Fruit fly (Drosophila melanogaster) whole organism, prepupa: ENCODE results near the gene timeout.

ENCODE experiments used
- Blimp-1 ChIP-seq: fragments of 200-800 bp; sonication (Bioruptor generic); optimal IDR thresholded peaks from 3 replicates; lab custom pipeline; 2017; ENCODE audit warnings: missing biosample characterization, missing genetic modification characterization, mild to moderate bottlenecking, moderate library complexity, missing genetic modification reagents
- CG10631 ChIP-seq: fragments of 200-800 bp; sonication (Bioruptor generic); optimal IDR thresholded peaks from 2 replicates; lab custom pipeline; 2016; ENCODE audit warnings: missing biosample characterization, missing genetic modification characterization
- CG10669 ChIP-seq: fragments of 200-800 bp; sonication (Bioruptor generic); optimal IDR thresholded peaks from 3 replicates; lab custom pipeline; 2018; ENCODE audit warnings: missing biosample characterization, mild to moderate bottlenecking, missing genetic modification characterization, moderate library complexity
- CG11762 ChIP-seq: fragments of 200-800 bp; sonication (Bioruptor generic); optimal IDR thresholded peaks from 3 replicates; lab custom pipeline; 2016; ENCODE audit warnings: missing biosample characterization, missing genetic modification characterization; ENCODE audit not compliant: insufficient read depth
- CG15336 ChIP-seq: fragments of 200-800 bp; sonication (Bioruptor generic); IDR thresholded peaks from 2 replicates; pipeline ENCODE4 v1.3.6; 2022; ENCODE audit warnings: missing biosample characterization, missing genetic modification characterization
- CG1621 ChIP-seq: fragments of 200-800 bp; sonication (Bioruptor generic); optimal IDR thresholded peaks from 3 replicates; lab custom pipeline; 2018; ENCODE audit warnings: missing biosample characterization, mild to moderate bottlenecking, missing genetic modification characterization
- CG3032 ChIP-seq: fragments of 200-800 bp; optimal IDR thresholded peaks from 2 replicates; lab custom pipeline; 2019; ENCODE audit warnings: missing biosample characterization, mild to moderate bottlenecking, missing genetic modification characterization, moderate library complexity
- CG31627 ChIP-seq: fragments of 200-800 bp; sonication (Bioruptor generic); optimal IDR thresholded peaks from 3 replicates; lab custom pipeline; 2016; ENCODE audit warnings: missing biosample characterization, missing genetic modification characterization
- CG34406 ChIP-seq: fragments of 200-800 bp; sonication (Bioruptor generic); optimal IDR thresholded peaks from 3 replicates; lab custom pipeline; 2016; ENCODE audit warnings: missing biosample characterization, missing genetic modification characterization
- CG3919 ChIP-seq: fragments of 200-800 bp; sonication (Bioruptor generic); optimal IDR thresholded peaks from 3 replicates; lab custom pipeline; 2016; ENCODE audit warnings: missing biosample characterization, missing genetic modification characterization
- CG4318 ChIP-seq: fragments of 200-800 bp; sonication (Bioruptor generic); optimal IDR thresholded peaks from 3 replicates; lab custom pipeline; 2017; ENCODE audit warnings: missing biosample characterization, mild to moderate bottlenecking, missing genetic modification characterization
- CG6163 ChIP-seq: fragments of 200-800 bp; sonication (Bioruptor generic); IDR thresholded peaks from 3 replicates; pipeline ENCODE4 v1.3.6; 2022; ENCODE audit warnings: missing biosample characterization, missing genetic modification characterization
- CG6276 ChIP-seq: fragments of 200-800 bp; sonication (Bioruptor generic); optimal IDR thresholded peaks from 2 replicates; lab custom pipeline; 2017; ENCODE audit warnings: missing biosample characterization, mild to moderate bottlenecking, missing genetic modification characterization
- CG6792 ChIP-seq: fragments of 200-800 bp; sonication (Bioruptor generic); optimal IDR thresholded peaks from 3 replicates; lab custom pipeline; 2016; ENCODE audit warnings: missing biosample characterization, missing genetic modification characterization
- CG6808 ChIP-seq: fragments of 200-800 bp; sonication (Bioruptor generic); optimal IDR thresholded peaks from 3 replicates; lab custom pipeline; 2017; ENCODE audit warnings: missing biosample characterization, missing genetic modification characterization, mild to moderate bottlenecking, moderate library complexity, missing genetic modification reagents
- CG6854 ChIP-seq: fragments of 200-800 bp; sonication (Bioruptor generic); optimal IDR thresholded peaks from 2 replicates; lab custom pipeline; 2017; ENCODE audit warnings: missing biosample characterization, mild to moderate bottlenecking, missing genetic modification characterization
- CG7368 ChIP-seq: fragments of 200-800 bp; sonication (Bioruptor generic); optimal IDR thresholded peaks from 3 replicates; lab custom pipeline; 2016; ENCODE audit warnings: missing biosample characterization, missing genetic modification characterization
- CG8632 ChIP-seq: fragments of 200-800 bp; sonication (Bioruptor generic); optimal IDR thresholded peaks from 3 replicates; lab custom pipeline; 2016; ENCODE audit warnings: missing biosample characterization, missing genetic modification characterization
- CG9139 ChIP-seq: fragments of 200-800 bp; sonication (Bioruptor generic); optimal IDR thresholded peaks from 3 replicates; lab custom pipeline; 2017; ENCODE audit warnings: missing biosample characterization, mild to moderate bottlenecking, missing genetic modification characterization
- Eip78C ChIP-seq: fragments of 200-800 bp; sonication (Bioruptor generic); peaks from one replicate; lab custom pipeline; 2016; ENCODE audit warnings: missing biosample characterization, missing genetic modification characterization
- Ets21C ChIP-seq: fragments of 200-800 bp; sonication (Bioruptor generic); optimal IDR thresholded peaks from 3 replicates; lab custom pipeline; 2016; ENCODE audit warnings: missing biosample characterization, missing genetic modification characterization
- Ets96B ChIP-seq: fragments of 200-800 bp; optimal IDR thresholded peaks from 2 replicates; lab custom pipeline; 2019; ENCODE audit warnings: missing biosample characterization, mild to moderate bottlenecking, missing genetic modification characterization, moderate library complexity
- Hr4 ChIP-seq: fragments of 200-800 bp; sonication (Bioruptor generic); optimal IDR thresholded peaks from 3 replicates; lab custom pipeline; 2016; ENCODE audit warnings: missing biosample characterization, missing genetic modification characterization
- Lpt ChIP-seq: fragments of 200-800 bp; sonication (Bioruptor generic); optimal IDR thresholded peaks from 3 replicates; lab custom pipeline; 2016; ENCODE audit warnings: missing biosample characterization, missing genetic modification characterization
- OdsH ChIP-seq: fragments of 200-800 bp; sonication (Bioruptor generic); optimal IDR thresholded peaks from 3 replicates; lab custom pipeline; 2016; ENCODE audit warnings: missing biosample characterization, missing genetic modification characterization
- Smox ChIP-seq: fragments of 200-800 bp; sonication (Bioruptor generic); optimal IDR thresholded peaks from 3 replicates; lab custom pipeline; 2016; ENCODE audit warnings: missing biosample characterization, missing genetic modification characterization
- Sox102F ChIP-seq: fragments of 200-800 bp; sonication (Bioruptor generic); optimal IDR thresholded peaks from 2 replicates; lab custom pipeline; 2016; ENCODE audit warnings: missing biosample characterization, mild to moderate bottlenecking, missing genetic modification characterization
- Sox14 ChIP-seq: fragments of 200-800 bp; sonication (Bioruptor generic); optimal IDR thresholded peaks from 3 replicates; lab custom pipeline; 2016; ENCODE audit warnings: missing biosample characterization, missing genetic modification characterization
- Sox15 ChIP-seq: fragments of 200-800 bp; sonication (Bioruptor generic); optimal IDR thresholded peaks from 3 replicates; lab custom pipeline; 2016; ENCODE audit warnings: missing biosample characterization, missing genetic modification characterization
- achi ChIP-seq: fragments of 200-800 bp; sonication (Bioruptor generic); optimal IDR thresholded peaks from 3 replicates; lab custom pipeline; 2016; ENCODE audit warnings: missing biosample characterization, missing genetic modification characterization
- acj6 ChIP-seq: fragments of 200-800 bp; sonication (Bioruptor generic); optimal IDR thresholded peaks from 3 replicates; lab custom pipeline; 2016; ENCODE audit warnings: missing biosample characterization, missing genetic modification characterization
- cyc ChIP-seq: fragments of 200-800 bp; sonication (Bioruptor generic); optimal IDR thresholded peaks from 3 replicates; lab custom pipeline; 2016; ENCODE audit warnings: missing biosample characterization, missing genetic modification characterization
- eg ChIP-seq: fragments of 200-800 bp; sonication (Bioruptor generic); IDR thresholded peaks from 3 replicates; pipeline ENCODE4 v1.3.6; 2022; ENCODE audit warnings: missing biosample characterization, missing genetic modification characterization
- esn ChIP-seq: fragments of 200-800 bp; sonication (Bioruptor generic); optimal IDR thresholded peaks from 2 replicates; lab custom pipeline; 2016; ENCODE audit warnings: missing biosample characterization, mild to moderate bottlenecking, missing genetic modification characterization, moderate library complexity
- fd59A ChIP-seq: fragments of 200-800 bp; sonication (Bioruptor generic); optimal IDR thresholded peaks from 2 replicates; lab custom pipeline; 2017; ENCODE audit warnings: missing biosample characterization, mild to moderate bottlenecking, missing genetic modification characterization, missing genetic modification reagents
- fd85E ChIP-seq: fragments of 200-800 bp; sonication (Bioruptor generic); optimal IDR thresholded peaks from 3 replicates; lab custom pipeline; 2016; ENCODE audit warnings: missing biosample characterization, missing genetic modification characterization
- fkh ChIP-seq: fragments of 200-800 bp; sonication (Bioruptor generic); optimal IDR thresholded peaks from 3 replicates; lab custom pipeline; 2017; ENCODE audit warnings: missing biosample characterization, mild to moderate bottlenecking, missing genetic modification characterization, moderate library complexity
- lz ChIP-seq: fragments of 200-800 bp; sonication (Bioruptor generic); optimal IDR thresholded peaks from 3 replicates; lab custom pipeline; 2016; ENCODE audit warnings: missing biosample characterization, missing genetic modification characterization
- net ChIP-seq: fragments of 200-800 bp; sonication (Bioruptor generic); optimal IDR thresholded peaks from 3 replicates; lab custom pipeline; 2016; ENCODE audit warnings: missing biosample characterization, missing genetic modification characterization
- spab ChIP-seq: fragments of 200-800 bp; sonication (Bioruptor generic); optimal IDR thresholded peaks from 2 replicates; lab custom pipeline; 2017; ENCODE audit warnings: missing biosample characterization, mild to moderate bottlenecking, missing genetic modification characterization, missing genetic modification reagents
- ss ChIP-seq, 2 experiments: fragments of 200-800 bp; sonication (Bioruptor generic); optimal IDR thresholded peaks; 2 replicates in 1 of 2; 3 replicates in 1 of 2; lab custom pipeline; 2017 to 2018; ENCODE audit warnings: mild to moderate bottlenecking in 2 of 2, missing biosample characterization in 2 of 2, missing genetic modification characterization in 2 of 2, moderate library complexity in 1 of 2
- svp ChIP-seq: fragments of 200-800 bp; sonication (Bioruptor generic); peaks from one replicate; lab custom pipeline; 2016; ENCODE audit warnings: missing biosample characterization, missing genetic modification characterization
- topi ChIP-seq: fragments of 200-800 bp; sonication (Bioruptor generic); optimal IDR thresholded peaks from 3 replicates; lab custom pipeline; 2016; ENCODE audit warnings: missing biosample characterization, missing genetic modification characterization
- vri ChIP-seq: fragments of 200-800 bp; sonication (Bioruptor generic); optimal IDR thresholded peaks from 3 replicates; lab custom pipeline; 2016; ENCODE audit warnings: missing biosample characterization, mild to moderate bottlenecking, missing genetic modification characterization

timeout gene

dm6 chr3R:13063746-13064592 is 24.5 kb upstream of the timeout start (continued):
- no peak for TF ChIP-seq CG7368 (GFP tag; lab: Kevin White, UChicago)
- TF ChIP-seq CG3032 (tag; lab: Kevin White, UChicago), result no peak
- TF ChIP-seq CG6792 (GFP tag; lab: Kevin White, UChicago), result peak; percentile 3
- no peak for TF ChIP-seq CG6276 (GFP tag; lab: Kevin White, UChicago)
- no peak for TF ChIP-seq CG10631 (GFP tag; lab: Kevin White, UChicago)
- no peak for TF ChIP-seq achi (GFP tag; lab: Kevin White, UChicago)
- no peak for TF ChIP-seq CG9139 (GFP tag; lab: Kevin White, UChicago)
- no peak for TF ChIP-seq CG1621 (tag; lab: Kevin White, UChicago)
- TF ChIP-seq Ets21C (GFP tag; lab: Kevin White, UChicago), result no peak
- peak; percentile 8; the same call in 1 of the 3 replicates for TF ChIP-seq eg
- no peak for TF ChIP-seq Sox14 (GFP tag; lab: Kevin White, UChicago)
- no peak for TF ChIP-seq CG31627 (GFP tag; lab: Kevin White, UChicago)
- TF ChIP-seq Ets96B (tag; lab: Kevin White, UChicago), result no peak
- TF ChIP-seq CG15336 (GFP tag; lab: Robert Waterston, UW), result no peak

dm6 chr3R:13065180-13065757 is 23.2 kb upstream of the timeout start:
- TF ChIP-seq Sox15 (GFP tag; lab: Kevin White, UChicago) (no peak), CG3032 (tag; lab: Kevin White, UChicago) (no peak), Eip78C (GFP tag; lab: Kevin White, UChicago) (no peak), CG4318 (GFP tag; lab: Kevin White, UChicago) (no peak), fd85E (GFP tag; lab: Kevin White, UChicago) (no peak), achi (GFP tag; lab: Kevin White, UChicago) (no peak), fkh (peak; percentile 21)

- TF ChIP-seq svp (GFP tag; lab: Kevin White, UChicago) (peak; percentile 42), CG6163 (GFP tag; lab: Robert Waterston, UW) (0 out of 3 replicates have a peak, but pooled peaks have one; percentile 46), Smox (GFP tag; lab: Kevin White, UChicago) (peak; percentile 15), fd59A (GFP tag; lab: Kevin White, UChicago) (no peak), Hr4 (GFP tag; lab: Kevin White, UChicago) (no peak), Sox102F (GFP tag; lab: Kevin White, UChicago) (peak; percentile 44), spab (no peak), CG6792 (GFP tag; lab: Kevin White, UChicago) (peak; percentile 29), CG10669 (peak; percentile 9), CG10631 (GFP tag; lab: Kevin White, UChicago) (peak; percentile 13), fkh (peak; percentile 97), topi (peak; percentile 7), Eip78C (GFP tag; lab: Kevin White, UChicago) (peak; percentile 56), CG6808 (GFP tag; lab: Kevin White, UChicago) (no peak), acj6 (GFP tag; lab: Kevin White, UChicago) (peak; percentile 10), achi (GFP tag; lab: Kevin White, UChicago) (peak; percentile 20), esn (peak; percentile 60), vri (GFP tag; lab: Kevin White, UChicago) (peak; percentile 58), net (GFP tag; lab: Kevin White, UChicago) (no peak), CG3919 (GFP tag; lab: Kevin White, UChicago) (peak; percentile 28), OdsH (peak; percentile 14), ss (GFP tag; optimal IDR thresholded peaks at IDR 0.05; lab: Kevin White, UChicago) (no peak), CG3032 (tag; lab: Kevin White, UChicago) (no peak), CG34406 (GFP tag; lab: Kevin White, UChicago) (peak; percentile 60), Blimp-1 (GFP tag; lab: Kevin White, UChicago) (peak; percentile 49), Sox14 (GFP tag; lab: Kevin White, UChicago) (no peak), CG8632 (GFP tag; lab: Kevin White, UChicago) (peak; percentile 38), cyc (GFP tag; lab: Kevin White, UChicago) (no peak), CG6854 (GFP tag; lab: Kevin White, UChicago) (peak; percentile 41), lz (GFP tag; lab: Kevin White, UChicago) (peak; percentile 25), Lpt (no peak), CG1621 (tag; lab: Kevin White, UChicago) (no peak), CG11762 (GFP tag; lab: Kevin White, UChicago) (no peak), CG6276 (GFP tag; lab: Kevin White, UChicago) (no peak)
Measured at dm6 chr3R:13068022-13068421, 20.4 kb upstream of the timeout start.
